Worm (Caenorhabditis elegans): ENCODE data around the gene fsn-1.

fsn-1 gene

ce11 chrIII:4961281-4961680 is 24.2 kb downstream of the fsn-1 start:
- TF ChIP-seq nfya-1 (tag; optimal IDR thresholded peaks at IDR 0.05): no peak
- TF ChIP-seq hlh-13 (GFP tag; optimal IDR thresholded peaks at IDR 0.05): no peak
- no peak for TF ChIP-seq ttx-3 (tag; optimal IDR thresholded peaks at IDR 0.05)
- TF ChIP-seq K02D7.2 (tag; optimal IDR thresholded peaks at IDR 0.05): no peak
- TF ChIP-seq madf-2 (tag; optimal IDR thresholded peaks at IDR 0.05): no peak
- no peak for TF ChIP-seq ahr-1 (tag; optimal IDR thresholded peaks at IDR 0.05)
- TF ChIP-seq hlh-6 (tag; optimal IDR thresholded peaks at IDR 0.05): no peak
- TF ChIP-seq pag-3 (tag; optimal IDR thresholded peaks at IDR 0.05; ENCODE audit: borderline replicate concordance): no peak
- TF ChIP-seq dve-1 (tag; optimal IDR thresholded peaks at IDR 0.05): no peak
- TF ChIP-seq che-1 (tag; optimal IDR thresholded peaks at IDR 0.05): no peak
- TF ChIP-seq sox-2 (GFP tag; IDR thresholded peaks at IDR 0.05): no peak
- no peak for TF ChIP-seq ceh-18 (tag; optimal IDR thresholded peaks at IDR 0.05)
- TF ChIP-seq nhr-11 (tag; optimal IDR thresholded peaks at IDR 0.05): no peak
- TF ChIP-seq unc-42 (tag; optimal IDR thresholded peaks at IDR 0.05): no peak
- TF ChIP-seq C08G9.2 (tag; optimal IDR thresholded peaks at IDR 0.05): no peak
- TF ChIP-seq zip-5 (tag; optimal IDR thresholded peaks at IDR 0.05): no peak
- no peak for TF ChIP-seq dmd-4 (tag; optimal IDR thresholded peaks at IDR 0.05; ENCODE audit: borderline replicate concordance)
- no peak for TF ChIP-seq unc-55 (GFP tag; optimal IDR thresholded peaks at IDR 0.05)
- no peak for TF ChIP-seq npax-4 (tag; optimal IDR thresholded peaks at IDR 0.05)

- no peak for TF ChIP-seq tbx-7 (tag; optimal IDR thresholded peaks at IDR 0.05)
- TF ChIP-seq ceh-31 (tag; optimal IDR thresholded peaks at IDR 0.05): no peak
- TF ChIP-seq T23F11.4 (GFP tag; optimal IDR thresholded peaks at IDR 0.05): no peak
- TF ChIP-seq ets-4 (tag; optimal IDR thresholded peaks at IDR 0.05): no peak
- TF ChIP-seq elt-4 (tag; optimal IDR thresholded peaks at IDR 0.05): no peak
- no peak for TF ChIP-seq K02D7.2 (tag; optimal IDR thresholded peaks at IDR 0.05)
- no peak for TF ChIP-seq ceh-45 (GFP tag; IDR thresholded peaks at IDR 0.05)
Observed at ce11 chrIII:4962393-4962792, 25.3 kb downstream of the fsn-1 start, which contains the start of gene vps-22. TSS of gene vps-22 (minus strand) at chrIII:4962493.

- TF ChIP-seq unc-3 (GFP tag; conservative IDR thresholded peaks at IDR 0.05) (no peak; the same call in 1 of the 2 replicates), unc-3 (tag; optimal IDR thresholded peaks at IDR 0.05) (no peak), mec-3 (tag; optimal IDR thresholded peaks at IDR 0.05; ENCODE audit: borderline replicate concordance) (no peak), rnt-1 (tag; optimal IDR thresholded peaks at IDR 0.05) (peak; percentile 19), ceh-30 (tag; optimal IDR thresholded peaks at IDR 0.05) (peak; percentile 24), npax-4 (tag; optimal IDR thresholded peaks at IDR 0.05) (peak; percentile 1), ceh-34 (tag; optimal IDR thresholded peaks at IDR 0.05) (peak; percentile 51), unc-55 (GFP tag; optimal IDR thresholded peaks at IDR 0.05) (peak; percentile 26), ref-2 (tag; optimal IDR thresholded peaks at IDR 0.05) (peak; percentile 47), che-1 (tag; optimal IDR thresholded peaks at IDR 0.05) (no peak), ceh-18 (tag; optimal IDR thresholded peaks at IDR 0.05) (peak; percentile 76), elt-2 (tag; optimal IDR thresholded peaks at IDR 0.05) (peak; percentile 61), ets-4 (tag; optimal IDR thresholded peaks at IDR 0.05) (peak; percentile 77), ceh-2 (tag; optimal IDR thresholded peaks at IDR 0.05) (peak; percentile 1), madf-2 (tag; optimal IDR thresholded peaks at IDR 0.05) (peak; percentile 31), sdc-2 (tag; optimal IDR thresholded peaks at IDR 0.05) (peak; percentile 50), hlh-30 (tag; optimal IDR thresholded peaks at IDR 0.05; ENCODE audit: insufficient read depth) (no peak), ceh-31 (tag; optimal IDR thresholded peaks at IDR 0.05) (peak; percentile 73), hlh-8 (tag; optimal IDR thresholded peaks at IDR 0.05) (no peak), lin-11 (tag; optimal IDR thresholded peaks at IDR 0.05) (peak; percentile 25), sox-2 (GFP tag; IDR thresholded peaks at IDR 0.05) (peak; percentile 48), pqm-1 (tag; optimal IDR thresholded peaks at IDR 0.05) (no peak), tbx-2 (tag; optimal IDR thresholded peaks at IDR 0.05) (peak; percentile 76), nfya-1 (tag; optimal IDR thresholded peaks at IDR 0.05) (peak; percentile 82), C08G9.2 (tag; optimal IDR thresholded peaks at IDR 0.05) (peak; percentile 4), unc-86 (tag; optimal IDR thresholded peaks at IDR 0.05) (peak; percentile 18), ceh-48 (tag; optimal IDR thresholded peaks at IDR 0.05) (peak; percentile 81), tbx-7 (tag; optimal IDR thresholded peaks at IDR 0.05) (peak; percentile 44), ttx-3 (tag; optimal IDR thresholded peaks at IDR 0.05) (peak; percentile 36), unc-42 (tag; optimal IDR thresholded peaks at IDR 0.05) (peak; percentile 56), Y22D7AL.16 (tag; optimal IDR thresholded peaks at IDR 0.05) (peak; percentile 16), dve-1 (tag; optimal IDR thresholded peaks at IDR 0.05) (peak; percentile 23), eyg-1 (tag; optimal IDR thresholded peaks at IDR 0.05) (no peak)
Observed at ce11 chrIII:4962886-4963285, 25.8 kb downstream of the fsn-1 start, which contains the start of gene C27F2.9. TSS of gene C27F2.9 (minus strand) at chrIII:4963044.

All from whole organism, late embryonic.